Fruit fly (Drosophila melanogaster) whole organism, embryonic: ENCODE measurements around the gene Jhbp5.

Experiments used
- Awh ChIP-seq: fragments of 200-800 bp; sonication (Bioruptor generic); IDR thresholded peaks from 2 replicates; pipeline ENCODE4, ENCODE4 v1.3.6; 2022; ENCODE audit warnings: missing biosample characterization, missing genetic modification characterization
- BtbVII ChIP-seq: fragments of 200-800 bp; sonication (Bioruptor generic); optimal IDR thresholded peaks from 3 replicates; lab custom pipeline; 2017; ENCODE audit warnings: missing biosample characterization, mild to moderate bottlenecking, missing genetic modification characterization
- CG10267 ChIP-seq: fragments of 200-800 bp; sonication (Bioruptor generic); optimal IDR thresholded peaks from 2 replicates; lab custom pipeline; 2018; ENCODE audit warnings: missing biosample characterization, mild to moderate bottlenecking, missing genetic modification characterization, moderate library complexity
- CG12155 ChIP-seq: fragments of 200-800 bp; sonication (Bioruptor generic); optimal IDR thresholded peaks from 3 replicates; lab custom pipeline; 2016; ENCODE audit warnings: missing biosample characterization, missing genetic modification characterization
- CG12219 ChIP-seq: fragments of 200-800 bp; sonication (Bioruptor generic); optimal IDR thresholded peaks from 3 replicates; lab custom pipeline; 2018; ENCODE audit warnings: missing biosample characterization, mild to moderate bottlenecking, missing genetic modification characterization
- CG13123 ChIP-seq: fragments of 200-800 bp; sonication (Bioruptor generic); optimal IDR thresholded peaks from 2 replicates; lab custom pipeline; 2016; ENCODE audit warnings: missing biosample characterization, missing genetic modification characterization
- CG1529 ChIP-seq: fragments of 200-800 bp; sonication (Bioruptor generic); optimal IDR thresholded peaks from 3 replicates; lab custom pipeline; 2018; ENCODE audit warnings: missing biosample characterization, missing genetic modification characterization
- CG15601 ChIP-seq: fragments of 200-800 bp; sonication (Bioruptor generic); optimal IDR thresholded peaks from 3 replicates; lab custom pipeline; 2019; ENCODE audit warnings: missing biosample characterization, mild to moderate bottlenecking, missing genetic modification characterization, moderate library complexity
- CG15696 ChIP-seq: fragments of 200-800 bp; sonication (Bioruptor generic); optimal IDR thresholded peaks from 2 replicates; lab custom pipeline; 2019; ENCODE audit warnings: missing biosample characterization, mild to moderate bottlenecking, missing genetic modification characterization, moderate library complexity
- CG18262 ChIP-seq: fragments of 200-800 bp; optimal IDR thresholded peaks from 3 replicates; lab custom pipeline; 2019; ENCODE audit warnings: missing biosample characterization, mild to moderate bottlenecking, missing genetic modification characterization, moderate library complexity
- CG18476 ChIP-seq: fragments of 200-800 bp; sonication (Bioruptor generic); optimal IDR thresholded peaks from 2 replicates; lab custom pipeline; 2016; ENCODE audit warnings: missing biosample characterization, mild to moderate bottlenecking, missing genetic modification characterization
- CG2712 ChIP-seq: fragments of 200-800 bp; optimal IDR thresholded peaks from 3 replicates; lab custom pipeline; 2019; ENCODE audit warnings: missing biosample characterization, mild to moderate bottlenecking, missing genetic modification characterization, moderate library complexity
- CG31224 ChIP-seq: fragments of 200-800 bp; sonication (Bioruptor generic); IDR thresholded peaks from 2 replicates; pipeline ENCODE4 v1.3.6; 2022; ENCODE audit warnings: missing biosample characterization, missing genetic modification characterization
- CG3407 ChIP-seq: fragments of 200-800 bp; sonication (Bioruptor generic); optimal IDR thresholded peaks from 2 replicates; lab custom pipeline; 2018; ENCODE audit warnings: missing biosample characterization, mild to moderate bottlenecking, missing genetic modification characterization
- CG4424 ChIP-seq: fragments of 200-800 bp; sonication (Bioruptor generic); optimal IDR thresholded peaks from 3 replicates; lab custom pipeline; 2016; ENCODE audit warnings: missing biosample characterization, missing genetic modification characterization
- CG4730 ChIP-seq: fragments of 200-800 bp; sonication (Bioruptor generic); IDR thresholded peaks from 2 replicates; pipeline ENCODE4 v1.3.6; 2022; ENCODE audit warnings: missing biosample characterization, missing genetic modification characterization
- CG5180 ChIP-seq: fragments of 200-800 bp; sonication (Bioruptor generic); optimal IDR thresholded peaks from 3 replicates; lab custom pipeline; 2017; ENCODE audit warnings: missing biosample characterization, missing genetic modification characterization, mild to moderate bottlenecking, moderate library complexity, missing genetic modification reagents
- CG6765 ChIP-seq: fragments of 200-800 bp; sonication (Bioruptor generic); optimal IDR thresholded peaks from 3 replicates; lab custom pipeline; 2017; ENCODE audit warnings: missing biosample characterization, mild to moderate bottlenecking, missing genetic modification characterization
- CG7745 ChIP-seq: fragments of 200-800 bp; sonication (Bioruptor generic); optimal IDR thresholded peaks from 2 replicates; lab custom pipeline; 2018; ENCODE audit warnings: missing biosample characterization, mild to moderate bottlenecking, missing genetic modification characterization, moderate library complexity
- CG7963 ChIP-seq: fragments of 200-800 bp; sonication (Bioruptor generic); IDR thresholded peaks from 3 replicates; pipeline ENCODE4 v1.3.6; 2022; ENCODE audit warnings: missing biosample characterization, missing genetic modification characterization; ENCODE audit not compliant: partially characterized antibody
- CG8924 ChIP-seq: fragments of 200-800 bp; optimal IDR thresholded peaks from 3 replicates; lab custom pipeline; 2019; ENCODE audit warnings: missing biosample characterization, mild to moderate bottlenecking, missing genetic modification characterization, moderate library complexity
- CG9727 ChIP-seq: fragments of 200-800 bp; sonication (Bioruptor generic); optimal IDR thresholded peaks from 3 replicates; lab custom pipeline; 2017; ENCODE audit warnings: missing biosample characterization, mild to moderate bottlenecking, missing genetic modification characterization
- CrebB ChIP-seq: fragments of 200-800 bp; sonication (Bioruptor generic); optimal IDR thresholded peaks from 3 replicates; lab custom pipeline; 2018; ENCODE audit warnings: missing biosample characterization, mild to moderate bottlenecking, missing genetic modification characterization
- Elba2 ChIP-seq: fragments of 200-800 bp; sonication (Bioruptor generic); optimal IDR thresholded peaks from 3 replicates; lab custom pipeline; 2016; ENCODE audit warnings: missing biosample characterization, missing genetic modification characterization
- HLH54F ChIP-seq: fragments of 200-800 bp; sonication (Bioruptor generic); optimal IDR thresholded peaks from 3 replicates; lab custom pipeline; 2016; ENCODE audit warnings: missing biosample characterization, missing genetic modification characterization
- Hr51 ChIP-seq, 2 experiments: fragments of 200-800 bp; sonication (Bioruptor generic); optimal IDR thresholded peaks; 2 replicates in 1 of 2; 3 replicates in 1 of 2; lab custom pipeline; 2016 to 2018; ENCODE audit warnings: missing biosample characterization in 2 of 2, missing genetic modification characterization in 2 of 2, mild to moderate bottlenecking in 1 of 2, moderate library complexity in 1 of 2
- Jarid2 ChIP-seq: fragments of 200-800 bp; sonication (Bioruptor generic); optimal IDR thresholded peaks from 3 replicates; lab custom pipeline; 2017; ENCODE audit warnings: mild to moderate bottlenecking, missing biosample characterization, missing genetic modification reagents, missing genetic modification characterization
- MBD-R2 ChIP-seq: fragments of 200-800 bp; sonication (Bioruptor generic); IDR thresholded peaks from 2 replicates; pipeline ENCODE4 v1.3.6; 2022; ENCODE audit warnings: missing biosample characterization, missing genetic modification characterization
- Med ChIP-seq: fragments of 200-800 bp; sonication (Bioruptor generic); peaks from one replicate; lab custom pipeline; 2016; ENCODE audit warnings: missing biosample characterization, missing genetic modification characterization, mild to moderate bottlenecking, inconsistent platforms, moderate library complexity
- Ptx1 ChIP-seq: fragments of 200-800 bp; sonication (Bioruptor generic); IDR thresholded peaks from 2 replicates; pipeline ENCODE4 v1.3.6; 2022; ENCODE audit warnings: missing biosample characterization, missing genetic modification characterization
- Sry-δ ChIP-seq: fragments of 200-800 bp; sonication (Bioruptor generic); optimal IDR thresholded peaks from 2 replicates; lab custom pipeline; 2016; ENCODE audit warnings: missing biosample characterization, missing genetic modification characterization
- Xrp1 ChIP-seq: fragments of 200-800 bp; sonication (Bioruptor generic); IDR thresholded peaks from 2 replicates; pipeline ENCODE4 v1.3.6; 2022; ENCODE audit warnings: missing biosample characterization, missing genetic modification characterization
- dimm ChIP-seq: fragments of 200-800 bp; sonication (Bioruptor generic); IDR thresholded peaks from 2 replicates; pipeline ENCODE4 v1.3.6; 2022; ENCODE audit warnings: missing biosample characterization, missing genetic modification characterization
- fd102C ChIP-seq: fragments of 200-800 bp; sonication (Bioruptor generic); optimal IDR thresholded peaks from 2 replicates; lab custom pipeline; 2018; ENCODE audit warnings: missing biosample characterization, mild to moderate bottlenecking, missing genetic modification characterization, moderate library complexity
- fu2 ChIP-seq: fragments of 200-800 bp; sonication (Bioruptor generic); optimal IDR thresholded peaks from 2 replicates; lab custom pipeline; 2016; ENCODE audit warnings: missing biosample characterization, missing genetic modification characterization
- insv ChIP-seq, 2 experiments: fragments of 200-800 bp; sonication (Bioruptor generic); optimal IDR thresholded peaks; 3 replicates each; lab custom pipeline; 2016 to 2018; ENCODE audit warnings: missing biosample characterization in 2 of 2, missing genetic modification characterization in 2 of 2
- kah ChIP-seq: fragments of 200-800 bp; sonication (Bioruptor generic); optimal IDR thresholded peaks from 2 replicates; lab custom pipeline; 2018; ENCODE audit warnings: missing biosample characterization, mild to moderate bottlenecking, missing genetic modification characterization
- kay ChIP-seq: fragments of 200-800 bp; sonication (Bioruptor generic); optimal IDR thresholded peaks from 2 replicates; lab custom pipeline; 2016; ENCODE audit warnings: missing biosample characterization, missing genetic modification characterization
- lola ChIP-seq, 3 experiments: fragments of >200 bp in 2 of 3; fragments of 200-800 bp in 1 of 3; sonication (Bioruptor generic) in 1 of 3; optimal IDR thresholded peaks; 2 replicates each; lab custom pipeline; 2017 to 2019; ENCODE audit warnings: missing biosample characterization in 3 of 3, missing genetic modification characterization in 3 of 3, mild to moderate bottlenecking in 1 of 3, moderate library complexity in 1 of 3
- nau ChIP-seq: fragments of 200-800 bp; sonication (Bioruptor generic); optimal IDR thresholded peaks from 3 replicates; lab custom pipeline; 2017; ENCODE audit warnings: missing biosample characterization, mild to moderate bottlenecking, missing genetic modification characterization, missing genetic modification reagents
- onecut ChIP-seq: fragments of 200-800 bp; sonication (Bioruptor generic); IDR thresholded peaks from 2 replicates; pipeline ENCODE4 v1.3.6; 2022; ENCODE audit warnings: missing biosample characterization, missing genetic modification characterization
- pnt ChIP-seq: fragments of 200-800 bp; sonication (Bioruptor generic); optimal IDR thresholded peaks from 3 replicates; lab custom pipeline; 2016; ENCODE audit warnings: missing biosample characterization, missing genetic modification characterization
- prd ChIP-seq, 3 experiments: fragments of >200 bp in 2 of 3; fragments of 200-800 bp in 1 of 3; sonication (Bioruptor generic) in 1 of 3; optimal IDR thresholded peaks in 2 of 3; IDR thresholded peaks in 1 of 3; 2 replicates in 2 of 3; 3 replicates in 1 of 3; pipeline versions ENCODE4 v1.3.6 to Lab custom; 2017 to 2022; ENCODE audit warnings: missing biosample characterization in 1 of 3, missing genetic modification characterization in 1 of 3
- psq ChIP-seq: fragments of 200-800 bp; sonication (Bioruptor generic); optimal IDR thresholded peaks from 2 replicates; lab custom pipeline; 2017; ENCODE audit warnings: missing biosample characterization, missing genetic modification characterization
- ro ChIP-seq: fragments of 200-800 bp; sonication (Bioruptor generic); IDR thresholded peaks from 2 replicates; pipeline ENCODE4 v1.3.6; 2022; ENCODE audit warnings: missing biosample characterization, missing genetic modification characterization
- sens ChIP-seq: fragments of 200-800 bp; sonication (Bioruptor generic); peaks from one replicate; lab custom pipeline; 2016; ENCODE audit warnings: missing biosample characterization, missing genetic modification characterization
- trh ChIP-seq: fragments of 200-800 bp; sonication (Bioruptor generic); optimal IDR thresholded peaks from 2 replicates; lab custom pipeline; 2016; ENCODE audit warnings: missing biosample characterization, missing genetic modification characterization
- vfl ChIP-seq: fragments of 200-800 bp; sonication (Bioruptor generic); optimal IDR thresholded peaks from 2 replicates; lab custom pipeline; 2016; ENCODE audit warnings: missing biosample characterization, missing genetic modification characterization
- zf30C ChIP-seq: fragments of 200-800 bp; sonication (Bioruptor generic); optimal IDR thresholded peaks from 3 replicates; lab custom pipeline; 2018; ENCODE audit warnings: missing biosample characterization, mild to moderate bottlenecking, missing genetic modification characterization
- zfh1 ChIP-seq: fragments of 200-800 bp; sonication (Bioruptor generic); IDR thresholded peaks from 3 replicates; pipeline ENCODE4 v1.3.6; 2022; ENCODE audit warnings: missing biosample characterization, missing genetic modification characterization

Jhbp5 gene

dm6 chr3R:16033727-16034126, 12.2 kb downstream of the Jhbp5 start (continued):
- TF ChIP-seq CG15696 (tag; lab: Kevin White, UChicago) (peak; percentile 74), CG10267 (tag; lab: Kevin White, UChicago) (peak; percentile 33), HLH54F (GFP tag; lab: Kevin White, UChicago) (no peak), Xrp1 (GFP tag; lab: Robert Waterston, UW) (peak; percentile 25; the same call in 1 of the 2 replicates), CG8924 (tag; lab: Kevin White, UChicago) (peak; percentile 29), CG7963 (no peak), CG2712 (tag; lab: Kevin White, UChicago) (peak; percentile 55), CG9727 (GFP tag; lab: Kevin White, UChicago) (peak; percentile 52), CG18262 (peak; percentile 43), prd (optimal IDR thresholded peaks at IDR 0.05; lab: Kevin White, UChicago) (no peak), prd (GFP tag; IDR thresholded peaks at IDR 0.05; lab: Robert Waterston, UW) (peak; percentile 41; the same call in 2 of the 3 replicates), lola (GFP tag; optimal IDR thresholded peaks at IDR 0.05; lab: Kevin White, UChicago) (peak in 1 of 3 experiments; percentile 45), CG12155 (no peak), zf30C (GFP tag; lab: Kevin White, UChicago) (peak; percentile 86)

- TF ChIP-seq zfh1 (no peak), Jarid2 (GFP tag; lab: Kevin White, UChicago) (no peak), dimm (no peak), MBD-R2 (GFP tag; lab: Robert Waterston, UW) (no peak), BtbVII (no peak), CG7745 (peak; percentile 68), vfl (no peak), trh (GFP tag; lab: Kevin White, UChicago) (no peak), Med (GFP tag; lab: Kevin White, UChicago) (peak; percentile 7), Sry-δ (no peak), Awh (peak; percentile 52), sens (GFP tag; lab: Kevin White, UChicago) (peak; percentile 51), CG1529 (GFP tag; lab: Kevin White, UChicago) (no peak), CG13123 (GFP tag; lab: Kevin White, UChicago) (no peak)
These were observed 15.5 kb downstream of the Jhbp5 start for dm6 chr3R:16030445-16030844.

dm6 chr3R:16029584-16029983, 16.3 kb downstream of the Jhbp5 start:
- TF ChIP-seq CG12219 (GFP tag; lab: Kevin White, UChicago) (no peak), ro (no peak), nau (no peak), pnt (no peak), CG6765 (GFP tag; lab: Kevin White, UChicago) (no peak), Hr51 (GFP tag; optimal IDR thresholded peaks at IDR 0.05; lab: Kevin White, UChicago) (no peak), CG31224 (GFP tag; lab: Robert Waterston, UW) (no peak), kah (GFP tag; lab: Kevin White, UChicago) (no peak), Ptx1 (no peak), onecut (GFP tag; lab: Robert Waterston, UW) (no peak), Xrp1 (GFP tag; lab: Robert Waterston, UW) (no peak), CrebB (tag; lab: Kevin White, UChicago) (no peak), CG15601 (no peak), CG4424 (GFP tag; lab: Kevin White, UChicago) (no peak), sens (GFP tag; lab: Kevin White, UChicago) (peak; percentile 33), CG5180 (GFP tag; lab: Kevin White, UChicago) (no peak), psq (GFP tag; lab: Kevin White, UChicago) (no peak), CG3407 (GFP tag; lab: Kevin White, UChicago) (no peak), CG4730 (GFP tag; lab: Robert Waterston, UW) (no peak), fu2 (no peak), CG18476 (GFP tag; lab: Kevin White, UChicago) (no peak), kay (GFP tag; lab: Kevin White, UChicago) (no peak), fd102C (GFP tag; lab: Kevin White, UChicago) (no peak), insv (GFP tag; optimal IDR thresholded peaks at IDR 0.05; lab: Kevin White, UChicago) (peak in 1 of 2 experiments; percentile 18), Elba2 (GFP tag; lab: Kevin White, UChicago) (peak; percentile 88)
